Worm (Caenorhabditis elegans): ENCODE results near the gene nlp-45.

The nlp-45 gene

DNA sequence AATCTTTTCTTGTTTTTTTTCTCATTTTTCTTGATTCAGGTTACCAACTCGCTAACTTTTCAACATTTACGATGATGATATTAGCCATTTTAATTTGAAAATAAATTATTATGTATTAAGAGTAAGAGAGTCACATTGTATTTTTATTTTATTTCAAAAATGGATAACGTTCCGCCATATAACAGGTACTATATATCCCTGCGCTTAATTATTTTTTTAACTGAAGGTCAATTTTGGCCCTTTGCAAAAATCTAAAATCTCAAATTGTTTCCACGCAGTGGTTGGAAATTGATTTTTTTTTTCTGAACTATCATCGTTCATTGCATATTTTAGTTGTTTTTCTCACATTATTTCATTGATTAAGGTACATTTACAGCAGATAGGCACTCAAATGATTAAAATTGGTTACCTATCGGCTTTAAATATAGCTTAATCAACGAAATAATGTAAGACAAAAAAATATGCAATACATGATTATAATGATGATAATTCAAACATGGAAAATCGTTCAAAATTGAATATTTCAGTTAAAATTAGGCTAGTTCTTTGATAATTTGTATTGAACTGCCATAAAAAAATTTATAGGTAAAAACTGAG, 26.7 kb upstream of the nlp-45 start:
- peak; percentile 97 for TF ChIP-seq sdc-2 (tag; optimal IDR thresholded peaks at IDR 0.05)
- TF ChIP-seq eyg-1 (tag; optimal IDR thresholded peaks at IDR 0.05): no peak
- no peak for TF ChIP-seq ceh-31 (tag; optimal IDR thresholded peaks at IDR 0.05)

ce11 chrX:2362872-2363271, 24.8 kb upstream of the nlp-45 start:
- TF ChIP-seq hlh-15 (tag; optimal IDR thresholded peaks at IDR 0.05) (no peak), C08G9.2 (tag; optimal IDR thresholded peaks at IDR 0.05) (no peak), elt-2 (tag; optimal IDR thresholded peaks at IDR 0.05) (no peak), unc-42 (tag; optimal IDR thresholded peaks at IDR 0.05) (no peak), nfya-1 (tag; optimal IDR thresholded peaks at IDR 0.05) (no peak), ceh-30 (tag; optimal IDR thresholded peaks at IDR 0.05) (no peak), madf-2 (tag; optimal IDR thresholded peaks at IDR 0.05) (no peak), ceh-6 (GFP tag; optimal IDR thresholded peaks at IDR 0.05) (no peak), ceh-19 (GFP tag; optimal IDR thresholded peaks at IDR 0.05) (no peak), zip-5 (tag; optimal IDR thresholded peaks at IDR 0.05) (no peak)

ce11 chrX:2359797-2360196, 21.7 kb upstream of the nlp-45 start, which contains the start of gene lgc-40:
TSS of gene lgc-40 (plus strand) at chrX:2360097.
- TF ChIP-seq sdc-2 (tag; optimal IDR thresholded peaks at IDR 0.05) (no peak), fax-1 (tag; optimal IDR thresholded peaks at IDR 0.05) (no peak), ceh-9 (tag; optimal IDR thresholded peaks at IDR 0.05) (no peak), ets-4 (tag; optimal IDR thresholded peaks at IDR 0.05) (no peak), ceh-24 (tag; optimal IDR thresholded peaks at IDR 0.05) (no peak), pat-9 (tag; optimal IDR thresholded peaks at IDR 0.05) (no peak)

DNA sequence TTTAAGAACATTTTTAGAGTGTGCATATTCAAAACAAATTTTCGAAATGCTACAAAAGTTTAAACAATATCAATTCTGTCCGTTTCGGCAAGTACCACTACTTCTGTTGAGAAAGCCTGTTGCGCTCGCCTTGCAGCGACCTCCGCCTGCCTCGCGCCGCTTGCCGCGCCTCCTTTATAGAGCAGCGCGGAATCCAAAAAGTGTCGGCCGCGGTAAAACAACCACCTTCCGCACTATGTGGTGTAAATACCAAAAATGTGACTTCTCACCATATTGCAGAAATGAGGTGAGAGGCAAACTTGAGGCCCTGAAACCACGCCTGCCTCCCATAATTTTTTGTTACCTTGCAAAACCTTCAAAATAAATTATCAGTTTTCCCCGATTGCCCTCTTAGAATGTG, 14.8 kb upstream of the nlp-45 start:
- no peak for TF ChIP-seq hlh-8 (tag; optimal IDR thresholded peaks at IDR 0.05)
- no peak for TF ChIP-seq Y22D7AL.16 (tag; optimal IDR thresholded peaks at IDR 0.05)
- TF ChIP-seq pha-4 (tag; optimal IDR thresholded peaks at IDR 0.05): no peak
- no peak for TF ChIP-seq ceh-34 (tag; optimal IDR thresholded peaks at IDR 0.05)
- TF ChIP-seq fax-1 (tag; optimal IDR thresholded peaks at IDR 0.05): no peak
- no peak for TF ChIP-seq gmeb-2 (tag; optimal IDR thresholded peaks at IDR 0.05)
- no peak for TF ChIP-seq C38D4.7 (GFP tag; optimal IDR thresholded peaks at IDR 0.05)
- TF ChIP-seq ceh-45 (GFP tag; IDR thresholded peaks at IDR 0.05): no peak

ce11 chrX:2347962-2348361, 9.9 kb upstream of the nlp-45 start:
- TF ChIP-seq tbx-7 (tag; optimal IDR thresholded peaks at IDR 0.05): no peak
- no peak for TF ChIP-seq pax-1 (tag; optimal IDR thresholded peaks at IDR 0.05)
- no peak for TF ChIP-seq pros-1 (tag; optimal IDR thresholded peaks at IDR 0.05)
- peak; percentile 47 for TF ChIP-seq unc-55 (GFP tag; optimal IDR thresholded peaks at IDR 0.05)
- TF ChIP-seq T23F11.4 (GFP tag; optimal IDR thresholded peaks at IDR 0.05): no peak
- no peak for TF ChIP-seq lim-6 (tag; optimal IDR thresholded peaks at IDR 0.05)
- no peak for TF ChIP-seq ceh-2 (tag; optimal IDR thresholded peaks at IDR 0.05)
- no peak for TF ChIP-seq nhr-11 (tag; optimal IDR thresholded peaks at IDR 0.05)
- TF ChIP-seq sox-4 (tag; optimal IDR thresholded peaks at IDR 0.05): no peak
- peak; percentile 8 for TF ChIP-seq ceh-18 (tag; optimal IDR thresholded peaks at IDR 0.05)
- TF ChIP-seq pha-2 (tag; optimal IDR thresholded peaks at IDR 0.05): no peak
- TF ChIP-seq fkh-10 (GFP tag; optimal IDR thresholded peaks at IDR 0.05): no peak

Data from whole organism, late embryonic.